Fruit fly (Drosophila melanogaster) whole organism, larva: ENCODE data around the gene Psf3.
A peak's percentile ranks its signal among the peaks of the same experiment; 100 is the strongest.

Experiments
- noc ChIP-seq: fragments of 200-800 bp; sonication (Bioruptor generic); optimal IDR thresholded peaks from 3 replicates; lab custom pipeline; 2019; ENCODE audit warnings: missing biosample characterization, mild to moderate bottlenecking, missing genetic modification characterization, moderate library complexity

Psf3 gene

dm6 chrX:10385757-10386156 is at the start of gene Psf3, which contains the start of gene flw:
Psf3 (minus strand) TSS chrX:10385861.
flw (plus strand) TSS chrX:10385960.
- no peak for TF ChIP-seq noc (tag; lab: Kevin White, UChicago)

dm6 chrX:10432712-10433111 is 47.1 kb upstream of the Psf3 start, which contains the start of gene CG12640:
CG12640 (minus strand) TSS chrX:10432812.
- no peak for TF ChIP-seq noc (tag; lab: Kevin White, UChicago)

dm6 chrX:10417129-10417528 is 31.5 kb upstream of the Psf3 start, which contains the start of gene RabX2:
RabX2 (plus strand) TSS chrX:10417429.
- TF ChIP-seq noc (tag; lab: Kevin White, UChicago): no peak

- TF ChIP-seq noc (tag; lab: Kevin White, UChicago): no peak
Observed at dm6 chrX:10398959-10399358, 13.3 kb upstream of the Psf3 start.

- TF ChIP-seq noc (tag; lab: Kevin White, UChicago): peak; percentile 53
Observed at dm6 chrX:10397514-10398133, 12.0 kb upstream of the Psf3 start.

dm6 chrX:10396832-10397231 is 11.2 kb upstream of the Psf3 start:
- no peak for TF ChIP-seq noc (tag; lab: Kevin White, UChicago)

- peak; percentile 44 for TF ChIP-seq noc (tag; lab: Kevin White, UChicago)
Observed at dm6 chrX:10387672-10388071, 2.0 kb upstream of the Psf3 start.

- peak; percentile 17 for TF ChIP-seq noc (tag; lab: Kevin White, UChicago)
Observed at dm6 chrX:10386810-10387340, 1.2 kb upstream of the Psf3 start.

- TF ChIP-seq noc (tag; lab: Kevin White, UChicago): no peak
Observed at dm6 chrX:10386183-10386582, 522 bp upstream of the Psf3 start.

- no peak for TF ChIP-seq noc (tag; lab: Kevin White, UChicago)
Observed at dm6 chrX:10384947-10385346, 714 bp downstream of the Psf3 start.

dm6 chrX:10381252-10381651 is 4.4 kb downstream of the Psf3 start, which contains the start of gene CG32681:
CG32681 (minus strand) TSS chrX:10381352.
- no peak for TF ChIP-seq noc (tag; lab: Kevin White, UChicago)

dm6 chrX:10375216-10375615 is 10.4 kb downstream of the Psf3 start, which contains the start of the genes CG32686 and CG2898:
CG32686 (minus strand) TSS chrX:10375316.
CG2898 (plus strand) TSS chrX:10375374.
- no peak for TF ChIP-seq noc (tag; lab: Kevin White, UChicago)

- peak; percentile 25 for TF ChIP-seq noc (tag; lab: Kevin White, UChicago)
Observed at dm6 chrX:10370201-10371038, 15.2 kb downstream of the Psf3 start.

dm6 chrX:10369763-10370162 is 15.9 kb downstream of the Psf3 start:
- TF ChIP-seq noc (tag; lab: Kevin White, UChicago): no peak

- no peak for TF ChIP-seq noc (tag; lab: Kevin White, UChicago)
Observed at dm6 chrX:10369315-10369714, 16.3 kb downstream of the Psf3 start.

- TF ChIP-seq noc (tag; lab: Kevin White, UChicago): no peak
Observed at dm6 chrX:10367801-10368203, 17.9 kb downstream of the Psf3 start, which contains the start of gene CG17841. CG17841 (plus strand) TSS chrX:10368052.
